Worm (Caenorhabditis elegans) whole organism, young adult: ENCODE measurements around the gene npr-12.
A peak's percentile ranks its signal among the peaks of the same experiment; 100 is the strongest.

Experiments used
- Y53F4B.3 ChIP-seq: fragments of 200-800 bp; sonication (Bioruptor generic); IDR thresholded peaks from 2 replicates; pipeline ENCODE4 v1.3.6; 2022; ENCODE audit warnings: missing genetic modification reagents, missing genetic modification characterization, missing compliant biosample characterization
- atf-7 ChIP-seq: sonication (generic microtip); optimal IDR thresholded peaks from 2 replicates; lab custom pipeline; 2017; ENCODE audit warnings: mild to moderate bottlenecking, missing genetic modification characterization, missing compliant biosample characterization
- athp-1 ChIP-seq: sonication (generic microtip); optimal IDR thresholded peaks from 2 replicates; lab custom pipeline; 2017; ENCODE audit warnings: mild to moderate bottlenecking, missing genetic modification characterization, missing compliant biosample characterization
- attf-3 ChIP-seq: fragments of 200-800 bp; sonication (Bioruptor generic); conservative IDR thresholded peaks from 2 replicates; pipeline ENCODE4 v1.3.6; 2022; ENCODE audit warnings: missing genetic modification reagents, missing genetic modification characterization, missing compliant biosample characterization
- egl-44 ChIP-seq: fragments of 200-800 bp; sonication (Bioruptor generic); IDR thresholded peaks from 2 replicates; pipeline ENCODE4 v1.3.6; 2022; ENCODE audit warnings: missing genetic modification reagents, missing genetic modification characterization, missing compliant biosample characterization
- hlh-12 ChIP-seq: sonication (generic microtip); optimal IDR thresholded peaks from 2 replicates; lab custom pipeline; 2016; ENCODE audit warnings: missing genetic modification characterization, missing compliant biosample characterization
- let-607 ChIP-seq, 2 experiments: fragments of 200-800 bp in 1 of 2; sonication (Bioruptor generic) in 1 of 2; sonication (generic microtip) in 1 of 2; optimal IDR thresholded peaks; 2 replicates each; lab custom pipeline; 2016 to 2018; ENCODE audit warnings: mild to moderate bottlenecking in 2 of 2, missing compliant biosample characterization in 2 of 2, missing genetic modification characterization in 2 of 2, moderate library complexity in 2 of 2, missing genotype in 1 of 2
- nhr-80 ChIP-seq: sonication (generic microtip); optimal IDR thresholded peaks from 2 replicates; lab custom pipeline; 2016; ENCODE audit warnings: missing genetic modification characterization, missing compliant biosample characterization

Gene npr-12

ce11 chrIV:6880415-6880814 is 57.0 kb downstream of the npr-12 start (continued):
- TF ChIP-seq let-607 (tag; optimal IDR thresholded peaks at IDR 0.05; lab: Kevin White, UChicago) = peak in 1 of 2 experiments; percentile 55
- peak; percentile 81 for TF ChIP-seq nhr-80 (tag; lab: Kevin White, UChicago)
- TF ChIP-seq attf-3 = no peak
- no peak for TF ChIP-seq athp-1 (tag; lab: Kevin White, UChicago)
- peak; percentile 71 for TF ChIP-seq atf-7 (tag; lab: Kevin White, UChicago)
- no peak for TF ChIP-seq hlh-12 (tag; lab: Kevin White, UChicago)

ce11 chrIV:6879666-6880210 is 57.7 kb downstream of the npr-12 start:
- TF ChIP-seq egl-44 (GFP tag; lab: Robert Waterston, UW) (no peak), nhr-80 (tag; lab: Kevin White, UChicago) (peak; percentile 50), Y53F4B.3 (GFP tag; lab: Robert Waterston, UW) (no peak)
